Worm (Caenorhabditis elegans): ENCODE data around the gene Y22D7AL.7.
A peak's percentile ranks its signal among the peaks of the same experiment; 100 is the strongest.

DNA sequence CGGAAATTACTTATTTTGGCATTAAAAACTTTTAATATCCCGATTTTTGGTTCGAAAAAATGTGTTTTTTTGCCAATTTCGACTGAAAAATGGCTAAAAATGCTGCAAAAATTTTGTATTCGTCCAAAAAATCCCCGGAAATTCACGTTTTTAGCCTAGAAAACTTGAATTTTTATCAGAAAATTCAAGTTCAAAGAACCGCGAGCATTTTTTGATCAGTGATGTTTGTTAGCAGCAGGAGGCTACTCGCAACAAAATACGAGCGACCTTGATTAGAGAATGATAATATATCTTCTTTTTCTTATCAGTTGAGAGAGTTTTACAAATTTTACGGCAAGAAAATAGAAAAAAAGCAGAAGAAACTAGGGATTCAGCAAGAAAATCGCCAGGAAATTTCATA is 45.8 kb downstream of the Y22D7AL.7 start:
- TF ChIP-seq unc-62 (GFP tag; optimal IDR thresholded peaks at IDR 0.05) (no peak), snpc-4 (tag; optimal IDR thresholded peaks at IDR 0.05) (no peak), ceh-16 (tag; optimal IDR thresholded peaks at IDR 0.05) (no peak), fos-1 (tag; optimal IDR thresholded peaks at IDR 0.05) (peak; percentile 45), unc-39 (tag; optimal IDR thresholded peaks at IDR 0.05) (no peak), ceh-82 (tag; optimal IDR thresholded peaks at IDR 0.05) (no peak)

All from whole organism, L2 larva.